Fruit fly (Drosophila melanogaster) whole organism, embryonic: ENCODE measurements around the gene Sps2.
A peak's percentile ranks its signal among the peaks of the same experiment; 100 is the strongest.

Experiments used
- Bteb2 ChIP-seq: fragments of 200-800 bp; sonication (Bioruptor generic); optimal IDR thresholded peaks from 2 replicates; lab custom pipeline; 2016; ENCODE audit warnings: missing biosample characterization, missing genetic modification characterization
- CG10431 ChIP-seq: fragments of 200-800 bp; sonication (Bioruptor generic); optimal IDR thresholded peaks from 3 replicates; lab custom pipeline; 2018; ENCODE audit warnings: missing biosample characterization, mild to moderate bottlenecking, missing genetic modification characterization
- CG10565 ChIP-seq: fragments of 200-800 bp; sonication (Bioruptor generic); optimal IDR thresholded peaks from 3 replicates; lab custom pipeline; 2016; ENCODE audit warnings: missing biosample characterization, mild to moderate bottlenecking, missing genetic modification characterization
- CG11093 ChIP-seq: fragments of 200-800 bp; sonication (Bioruptor generic); IDR thresholded peaks from 3 replicates; pipeline ENCODE4 v1.3.6; 2022; ENCODE audit warnings: missing biosample characterization, missing genetic modification characterization
- CG11560 ChIP-seq: fragments of 200-800 bp; sonication (Bioruptor generic); IDR thresholded peaks from 3 replicates; pipeline ENCODE4 v1.3.6; 2022; ENCODE audit warnings: missing biosample characterization, missing genetic modification characterization
- CG12299 ChIP-seq: fragments of 200-800 bp; sonication (Bioruptor generic); optimal IDR thresholded peaks from 2 replicates; lab custom pipeline; 2018; ENCODE audit warnings: missing biosample characterization, mild to moderate bottlenecking, missing genetic modification characterization
- CG16863 ChIP-seq: fragments of 200-800 bp; sonication (Bioruptor generic); optimal IDR thresholded peaks from 3 replicates; lab custom pipeline; 2016; ENCODE audit warnings: missing biosample characterization, missing genetic modification characterization
- CG2120 ChIP-seq: fragments of 200-800 bp; sonication (Bioruptor generic); optimal IDR thresholded peaks from 3 replicates; lab custom pipeline; 2016; ENCODE audit warnings: missing biosample characterization, missing genetic modification characterization
- CG30431 ChIP-seq: fragments of 200-800 bp; sonication (Bioruptor generic); optimal IDR thresholded peaks from 2 replicates; lab custom pipeline; 2017; ENCODE audit warnings: missing biosample characterization, missing genetic modification characterization
- CG31224 ChIP-seq: fragments of 200-800 bp; sonication (Bioruptor generic); IDR thresholded peaks from 2 replicates; pipeline ENCODE4 v1.3.6; 2022; ENCODE audit warnings: missing biosample characterization, missing genetic modification characterization
- CG32767 ChIP-seq: fragments of 200-800 bp; sonication (Bioruptor generic); IDR thresholded peaks from 2 replicates; pipeline ENCODE4 v1.3.6; 2022; ENCODE audit warnings: missing biosample characterization, missing genetic modification characterization
- CG4282 ChIP-seq: fragments of 200-800 bp; sonication (Bioruptor generic); optimal IDR thresholded peaks from 2 replicates; lab custom pipeline; 2016; ENCODE audit warnings: missing biosample characterization, missing genetic modification characterization
- CG43689 ChIP-seq: fragments of 200-800 bp; sonication (Bioruptor generic); IDR thresholded peaks from 2 replicates; pipeline ENCODE4 v1.3.6; 2022; ENCODE audit warnings: missing biosample characterization, missing genetic modification characterization
- CG4820 ChIP-seq: fragments of 200-800 bp; sonication (Bioruptor generic); optimal IDR thresholded peaks from 3 replicates; lab custom pipeline; 2016; ENCODE audit warnings: missing biosample characterization, missing genetic modification characterization
- CG4854 ChIP-seq: fragments of 200-800 bp; sonication (Bioruptor generic); optimal IDR thresholded peaks from 2 replicates; lab custom pipeline; 2016; ENCODE audit warnings: missing biosample characterization, missing genetic modification characterization, inconsistent platforms
- CG5245 ChIP-seq: fragments of 200-800 bp; sonication (Bioruptor generic); optimal IDR thresholded peaks from 3 replicates; lab custom pipeline; 2016; ENCODE audit warnings: missing biosample characterization, missing genetic modification characterization
- CG6689 ChIP-seq: fragments of 200-800 bp; sonication (Bioruptor generic); IDR thresholded peaks from 2 replicates; pipeline ENCODE4 v1.3.6; 2022; ENCODE audit warnings: missing biosample characterization, missing genetic modification characterization
- CG9609 ChIP-seq: fragments of 200-800 bp; sonication (Bioruptor generic); optimal IDR thresholded peaks from 3 replicates; lab custom pipeline; 2016; ENCODE audit warnings: missing biosample characterization, missing genetic modification characterization
- CG9727 ChIP-seq: fragments of 200-800 bp; sonication (Bioruptor generic); optimal IDR thresholded peaks from 3 replicates; lab custom pipeline; 2017; ENCODE audit warnings: missing biosample characterization, mild to moderate bottlenecking, missing genetic modification characterization
- Dfd ChIP-seq, 2 experiments: fragments of >200 bp; optimal IDR thresholded peaks; 2 replicates each; lab custom pipeline; 2017; ENCODE audit warnings: missing biosample characterization in 2 of 2, missing genetic modification characterization in 2 of 2
- Dref ChIP-seq: fragments of 200-800 bp; sonication (Bioruptor generic); IDR thresholded peaks from 2 replicates; pipeline ENCODE4 v1.3.6; 2022; ENCODE audit warnings: missing biosample characterization, missing genetic modification characterization
- HmgD ChIP-seq: fragments of 200-800 bp; sonication (Bioruptor generic); optimal IDR thresholded peaks from 3 replicates; lab custom pipeline; 2016; ENCODE audit warnings: missing biosample characterization, missing genetic modification characterization
- MBD-R2 ChIP-seq: fragments of 200-800 bp; sonication (Bioruptor generic); IDR thresholded peaks from 2 replicates; pipeline ENCODE4 v1.3.6; 2022; ENCODE audit warnings: missing biosample characterization, missing genetic modification characterization
- Myb ChIP-seq: fragments of 200-800 bp; sonication (Bioruptor generic); optimal IDR thresholded peaks from 2 replicates; lab custom pipeline; 2016; ENCODE audit warnings: missing biosample characterization, missing genetic modification characterization
- Neu2 ChIP-seq: fragments of 200-800 bp; sonication (Bioruptor generic); optimal IDR thresholded peaks from 3 replicates; lab custom pipeline; 2016; ENCODE audit warnings: missing biosample characterization, missing genetic modification characterization, borderline replicate concordance
- Nf-YB ChIP-seq: fragments of 200-800 bp; sonication (Bioruptor generic); optimal IDR thresholded peaks from 3 replicates; lab custom pipeline; 2019; ENCODE audit warnings: missing biosample characterization, mild to moderate bottlenecking, missing genetic modification characterization, moderate library complexity
- Poxn ChIP-seq: fragments of 200-800 bp; sonication (Bioruptor generic); IDR thresholded peaks from 2 replicates; pipeline ENCODE4 v1.3.6; 2022; ENCODE audit warnings: missing biosample characterization, missing genetic modification characterization
- Ravus ChIP-seq: fragments of 200-800 bp; sonication (Bioruptor generic); IDR thresholded peaks from 2 replicates; pipeline ENCODE4 v1.3.6; 2022; ENCODE audit warnings: missing biosample characterization, missing genetic modification characterization
- Sin3A ChIP-seq: fragments of >200 bp; optimal IDR thresholded peaks from 2 replicates; lab custom pipeline; 2018
- Sox100B ChIP-seq: fragments of 200-800 bp; sonication (Bioruptor generic); optimal IDR thresholded peaks from 3 replicates; lab custom pipeline; 2018; ENCODE audit warnings: missing biosample characterization, mild to moderate bottlenecking, missing genetic modification characterization
- Sox102F ChIP-seq: fragments of 200-800 bp; sonication (Bioruptor generic); optimal IDR thresholded peaks from 2 replicates; lab custom pipeline; 2018; ENCODE audit warnings: missing biosample characterization, mild to moderate bottlenecking, missing genetic modification characterization, moderate library complexity
- ash1 ChIP-seq: fragments of 200-800 bp; sonication (Bioruptor generic); optimal IDR thresholded peaks from 2 replicates; lab custom pipeline; 2018; ENCODE audit warnings: missing biosample characterization, mild to moderate bottlenecking, missing genetic modification characterization
- bbx ChIP-seq: fragments of 200-800 bp; sonication (Bioruptor generic); IDR thresholded peaks from 2 replicates; pipeline ENCODE4 v1.3.6; 2022; ENCODE audit warnings: missing biosample characterization, missing genetic modification characterization; ENCODE audit not compliant: partially characterized antibody
- bcd ChIP-seq: fragments of 200-800 bp; sonication (Bioruptor generic); optimal IDR thresholded peaks from 2 replicates; lab custom pipeline; 2017; ENCODE audit warnings: missing biosample characterization, mild to moderate bottlenecking, missing genetic modification characterization
- dmrt11E ChIP-seq: fragments of 200-800 bp; sonication (Bioruptor generic); optimal IDR thresholded peaks from 3 replicates; lab custom pipeline; 2018; ENCODE audit warnings: missing biosample characterization, mild to moderate bottlenecking, missing genetic modification characterization, moderate library complexity
- gem ChIP-seq: fragments of 200-800 bp; sonication (Bioruptor generic); optimal IDR thresholded peaks from 2 replicates; lab custom pipeline; 2019; ENCODE audit warnings: missing biosample characterization, mild to moderate bottlenecking, missing genetic modification characterization, moderate library complexity
- gfzf ChIP-seq: fragments of 200-800 bp; sonication (Bioruptor generic); optimal IDR thresholded peaks from 2 replicates; lab custom pipeline; 2016; ENCODE audit warnings: missing biosample characterization, mild to moderate bottlenecking, missing genetic modification characterization, moderate library complexity
- gro ChIP-seq: fragments of 200-800 bp; sonication (Bioruptor generic); optimal IDR thresholded peaks from 2 replicates; lab custom pipeline; 2016; ENCODE audit warnings: missing biosample characterization, missing genetic modification characterization
- ind ChIP-seq: fragments of 200-800 bp; sonication (Bioruptor generic); optimal IDR thresholded peaks from 3 replicates; lab custom pipeline; 2016; ENCODE audit warnings: missing biosample characterization, missing genetic modification characterization
- kah ChIP-seq: fragments of 200-800 bp; sonication (Bioruptor generic); optimal IDR thresholded peaks from 2 replicates; lab custom pipeline; 2018; ENCODE audit warnings: missing biosample characterization, mild to moderate bottlenecking, missing genetic modification characterization
- kni ChIP-seq: fragments of 200-800 bp; sonication (Bioruptor generic); optimal IDR thresholded peaks from 3 replicates; lab custom pipeline; 2017; ENCODE audit warnings: mild to moderate bottlenecking, missing biosample characterization, missing genetic modification reagents, missing genetic modification characterization
- lilli ChIP-seq: fragments of 200-800 bp; sonication (Bioruptor generic); optimal IDR thresholded peaks from 3 replicates; lab custom pipeline; 2016; ENCODE audit warnings: missing biosample characterization, missing genetic modification characterization
- maf-S ChIP-seq: fragments of 200-800 bp; sonication (Bioruptor generic); optimal IDR thresholded peaks from 2 replicates; lab custom pipeline; 2016; ENCODE audit warnings: missing biosample characterization, missing genetic modification characterization
- mirr ChIP-seq: fragments of 200-800 bp; sonication (Bioruptor generic); optimal IDR thresholded peaks from 3 replicates; lab custom pipeline; 2018; ENCODE audit warnings: missing biosample characterization, mild to moderate bottlenecking, missing genetic modification characterization
- nau ChIP-seq: fragments of 200-800 bp; sonication (Bioruptor generic); optimal IDR thresholded peaks from 3 replicates; lab custom pipeline; 2017; ENCODE audit warnings: missing biosample characterization, mild to moderate bottlenecking, missing genetic modification characterization, missing genetic modification reagents
- pzg ChIP-seq: fragments of 200-800 bp; sonication (Bioruptor generic); optimal IDR thresholded peaks from 3 replicates; lab custom pipeline; 2018; ENCODE audit warnings: missing biosample characterization, mild to moderate bottlenecking, missing genetic modification characterization, moderate library complexity
- repo ChIP-seq: fragments of 200-800 bp; sonication (Bioruptor generic); optimal IDR thresholded peaks from 2 replicates; lab custom pipeline; 2016; ENCODE audit warnings: missing biosample characterization, missing genetic modification characterization
- row ChIP-seq: fragments of 200-800 bp; sonication (Bioruptor generic); IDR thresholded peaks from 3 replicates; pipeline ENCODE4 v1.3.6; 2022; ENCODE audit warnings: missing biosample characterization, missing genetic modification characterization
- salm ChIP-seq: fragments of 200-800 bp; sonication (Bioruptor generic); optimal IDR thresholded peaks from 2 replicates; lab custom pipeline; 2018; ENCODE audit warnings: missing biosample characterization, mild to moderate bottlenecking, missing genetic modification characterization
- schlank ChIP-seq: fragments of 200-800 bp; sonication (Bioruptor generic); optimal IDR thresholded peaks from 2 replicates; lab custom pipeline; 2018; ENCODE audit warnings: missing biosample characterization, mild to moderate bottlenecking, missing genetic modification characterization
- sim ChIP-seq: fragments of 200-800 bp; sonication (Bioruptor generic); IDR thresholded peaks from 2 replicates; pipeline ENCODE4 v1.3.6; 2022; ENCODE audit warnings: missing biosample characterization, missing genetic modification characterization
- toy ChIP-seq: fragments of 200-800 bp; sonication (Bioruptor generic); IDR thresholded peaks from 2 replicates; pipeline ENCODE4 v1.3.6; 2022; ENCODE audit warnings: missing biosample characterization, missing genetic modification characterization
- tx ChIP-seq: fragments of 200-800 bp; sonication (Bioruptor generic); optimal IDR thresholded peaks from 2 replicates; lab custom pipeline; 2016; ENCODE audit warnings: missing biosample characterization, missing genetic modification characterization

Gene Sps2

dm6 chr2L:10299810-10300147, 42.6 kb upstream of the Sps2 start, which contains the start of gene CYLD (continued):
- no peak for TF ChIP-seq CG11093 (GFP tag; lab: Robert Waterston, UW)
- TF ChIP-seq bcd (GFP tag; lab: Kevin White, UChicago) = no peak
- TF ChIP-seq mirr (GFP tag; lab: Kevin White, UChicago) = no peak
- TF ChIP-seq maf-S (GFP tag; lab: Kevin White, UChicago) = no peak
- no peak for TF ChIP-seq schlank (tag; lab: Kevin White, UChicago)
- TF ChIP-seq lilli = peak; percentile 53
- TF ChIP-seq toy (GFP tag; lab: Robert Waterston, UW) = no peak
- peak; percentile 24 for TF ChIP-seq Bteb2 (GFP tag; lab: Kevin White, UChicago)
- TF ChIP-seq CG4282 (GFP tag; lab: Kevin White, UChicago) = no peak
- peak; percentile 77 for TF ChIP-seq row (GFP tag; lab: Robert Waterston, UW)
- peak; percentile 70 for TF ChIP-seq CG6689 (GFP tag; lab: Robert Waterston, UW)
- TF ChIP-seq Neu2 (GFP tag; lab: Kevin White, UChicago) = no peak
- TF ChIP-seq dmrt11E (tag; lab: Kevin White, UChicago) = peak; percentile 76
- no peak for TF ChIP-seq Poxn
- no peak for TF ChIP-seq nau (GFP tag; lab: Kevin White, UChicago)
- TF ChIP-seq CG2120 (GFP tag; lab: Kevin White, UChicago) = peak; percentile 76
- peak; percentile 13 for TF ChIP-seq CG10431 (GFP tag; lab: Kevin White, UChicago)
- peak; percentile 56 for TF ChIP-seq MBD-R2
- TF ChIP-seq Myb (GFP tag; lab: Kevin White, UChicago) = no peak
- TF ChIP-seq bbx (GFP tag; lab: Robert Waterston, UW) = no peak
- TF ChIP-seq repo (GFP tag; lab: Kevin White, UChicago) = no peak
- peak; percentile 44 for TF ChIP-seq CG5245
- no peak for TF ChIP-seq CG31224 (GFP tag; lab: Robert Waterston, UW)
- TF ChIP-seq CG4854 = no peak
- TF ChIP-seq CG10565 (GFP tag; lab: Kevin White, UChicago) = no peak
- TF ChIP-seq CG30431 (GFP tag; lab: Kevin White, UChicago) = no peak
- no peak for TF ChIP-seq kah
- peak; percentile 57 for TF ChIP-seq Sox100B
- TF ChIP-seq gem (tag; lab: Kevin White, UChicago) = peak; percentile 89
- TF ChIP-seq CG9609 (GFP tag; lab: Kevin White, UChicago) = no peak
- peak; percentile 65 for TF ChIP-seq Dref (GFP tag; lab: Robert Waterston, UW)
- TF ChIP-seq tx (GFP tag; lab: Kevin White, UChicago) = peak; percentile 25
- TF ChIP-seq Sin3A (lab: Kevin White, UChicago) = no peak
- TF ChIP-seq CG43689 (GFP tag; lab: Robert Waterston, UW) = no peak
- TF ChIP-seq Dfd (GFP tag; optimal IDR thresholded peaks at IDR 0.05; lab: Kevin White, UChicago) = no peak
- no peak for TF ChIP-seq kni (GFP tag; lab: Kevin White, UChicago)
- peak; percentile 72 for TF ChIP-seq CG9727 (GFP tag; lab: Kevin White, UChicago)
- no peak; the same call in 1 of the 2 replicates for TF ChIP-seq Ravus
- no peak for TF ChIP-seq sim (GFP tag; lab: Robert Waterston, UW)
- TF ChIP-seq CG11560 (tag; lab: Robert Waterston, UW) = no peak
- peak; percentile 37 for TF ChIP-seq gfzf
- TF ChIP-seq Sox102F (GFP tag; lab: Kevin White, UChicago) = peak; percentile 84
- TF ChIP-seq CG12299 = peak; percentile 75
- no peak for TF ChIP-seq HmgD (GFP tag; lab: Kevin White, UChicago)
- peak; percentile 58 for TF ChIP-seq ind (GFP tag; lab: Kevin White, UChicago)
- no peak for TF ChIP-seq gro (GFP tag; lab: Kevin White, UChicago)
- TF ChIP-seq ash1 = no peak
- peak; percentile 63 for TF ChIP-seq salm
- TF ChIP-seq Nf-YB (GFP tag; lab: Kevin White, UChicago) = peak; percentile 66
- TF ChIP-seq CG4820 (GFP tag; lab: Kevin White, UChicago) = peak; percentile 60
- TF ChIP-seq CG32767 (GFP tag; lab: Robert Waterston, UW) = no peak
- TF ChIP-seq pzg (GFP tag; lab: Kevin White, UChicago) = peak; percentile 32
- TF ChIP-seq CG16863 (GFP tag; lab: Kevin White, UChicago) = peak; percentile 14
